Fruit fly (Drosophila melanogaster) whole organism, embryonic: ENCODE measurements around the gene CG34310.

Experiments
- CG10462 ChIP-seq: fragments of 200-800 bp; sonication (Bioruptor generic); optimal IDR thresholded peaks from 2 replicates; lab custom pipeline; 2016; ENCODE audit warnings: missing biosample characterization, missing genetic modification characterization
- CG10543 ChIP-seq: fragments of 200-800 bp; sonication (Bioruptor generic); optimal IDR thresholded peaks from 3 replicates; lab custom pipeline; 2017; ENCODE audit warnings: missing biosample characterization, mild to moderate bottlenecking, missing genetic modification characterization, moderate library complexity
- CG12104 ChIP-seq: fragments of 200-800 bp; sonication (Bioruptor generic); optimal IDR thresholded peaks from 3 replicates; lab custom pipeline; 2016; ENCODE audit warnings: missing biosample characterization, missing genetic modification characterization
- CG12155 ChIP-seq: fragments of 200-800 bp; sonication (Bioruptor generic); optimal IDR thresholded peaks from 3 replicates; lab custom pipeline; 2016; ENCODE audit warnings: missing biosample characterization, missing genetic modification characterization
- CG1233 ChIP-seq: fragments of 200-800 bp; sonication (Bioruptor generic); optimal IDR thresholded peaks from 4 replicates; lab custom pipeline; 2018; ENCODE audit warnings: missing biosample characterization, mild to moderate bottlenecking, missing genetic modification characterization
- CG12769 ChIP-seq: fragments of 200-800 bp; sonication (Bioruptor generic); optimal IDR thresholded peaks from 2 replicates; lab custom pipeline; 2019; ENCODE audit warnings: missing biosample characterization, mild to moderate bottlenecking, missing genetic modification characterization, moderate library complexity
- CG17359 ChIP-seq: fragments of 200-800 bp; sonication (Bioruptor generic); optimal IDR thresholded peaks from 3 replicates; lab custom pipeline; 2018; ENCODE audit warnings: missing biosample characterization, mild to moderate bottlenecking, missing genetic modification characterization, moderate library complexity
- CG18011 ChIP-seq: fragments of 200-800 bp; sonication (Bioruptor generic); optimal IDR thresholded peaks from 2 replicates; lab custom pipeline; 2017; ENCODE audit warnings: missing biosample characterization, missing genetic modification characterization, mild to moderate bottlenecking, moderate library complexity, missing genotype
- CG18619 ChIP-seq: fragments of 200-800 bp; sonication (Bioruptor generic); optimal IDR thresholded peaks from 3 replicates; lab custom pipeline; 2017; ENCODE audit warnings: missing biosample characterization, mild to moderate bottlenecking, missing genetic modification characterization
- CG2678 ChIP-seq: fragments of 200-800 bp; sonication (Bioruptor generic); optimal IDR thresholded peaks from 3 replicates; lab custom pipeline; 2019; ENCODE audit warnings: missing biosample characterization, mild to moderate bottlenecking, missing genetic modification characterization, moderate library complexity
- CG31224 ChIP-seq: fragments of 200-800 bp; sonication (Bioruptor generic); IDR thresholded peaks from 2 replicates; pipeline ENCODE4 v1.3.6; 2022; ENCODE audit warnings: missing biosample characterization, missing genetic modification characterization
- CG32767 ChIP-seq: fragments of 200-800 bp; sonication (Bioruptor generic); IDR thresholded peaks from 2 replicates; pipeline ENCODE4 v1.3.6; 2022; ENCODE audit warnings: missing biosample characterization, missing genetic modification characterization
- CG4282 ChIP-seq: fragments of 200-800 bp; sonication (Bioruptor generic); optimal IDR thresholded peaks from 2 replicates; lab custom pipeline; 2016; ENCODE audit warnings: missing biosample characterization, missing genetic modification characterization
- CG6765 ChIP-seq: fragments of 200-800 bp; sonication (Bioruptor generic); optimal IDR thresholded peaks from 3 replicates; lab custom pipeline; 2017; ENCODE audit warnings: missing biosample characterization, mild to moderate bottlenecking, missing genetic modification characterization
- CG7786 ChIP-seq: fragments of 200-800 bp; sonication (Bioruptor generic); optimal IDR thresholded peaks from 2 replicates; lab custom pipeline; 2016; ENCODE audit warnings: missing biosample characterization, missing genetic modification characterization
- CG8281 ChIP-seq: fragments of 200-800 bp; sonication (Bioruptor generic); optimal IDR thresholded peaks from 2 replicates; lab custom pipeline; 2018; ENCODE audit warnings: missing biosample characterization, mild to moderate bottlenecking, missing genetic modification characterization, moderate library complexity
- CG8924 ChIP-seq: fragments of 200-800 bp; optimal IDR thresholded peaks from 3 replicates; lab custom pipeline; 2019; ENCODE audit warnings: missing biosample characterization, mild to moderate bottlenecking, missing genetic modification characterization, moderate library complexity
- CTCF ChIP-seq: fragments of 200-800 bp; sonication (Bioruptor generic); optimal IDR thresholded peaks from 2 replicates; lab custom pipeline; 2017; ENCODE audit warnings: missing biosample characterization, mild to moderate bottlenecking, missing genetic modification characterization, moderate library complexity
- Ets97D ChIP-seq: fragments of 200-800 bp; sonication (Bioruptor generic); optimal IDR thresholded peaks from 3 replicates; lab custom pipeline; 2016; ENCODE audit warnings: missing biosample characterization, missing genetic modification characterization
- HLH54F ChIP-seq: fragments of 200-800 bp; sonication (Bioruptor generic); optimal IDR thresholded peaks from 3 replicates; lab custom pipeline; 2016; ENCODE audit warnings: missing biosample characterization, missing genetic modification characterization
- HLHmδ ChIP-seq: fragments of 200-800 bp; sonication (Bioruptor generic); optimal IDR thresholded peaks from 2 replicates; lab custom pipeline; 2018; ENCODE audit warnings: missing biosample characterization, mild to moderate bottlenecking, missing genetic modification characterization, moderate library complexity
- Hsf ChIP-seq: fragments of 200-800 bp; sonication (Bioruptor generic); optimal IDR thresholded peaks from 3 replicates; lab custom pipeline; 2016; ENCODE audit warnings: missing biosample characterization, missing genetic modification characterization
- Sox102F ChIP-seq: fragments of 200-800 bp; sonication (Bioruptor generic); optimal IDR thresholded peaks from 2 replicates; lab custom pipeline; 2018; ENCODE audit warnings: missing biosample characterization, mild to moderate bottlenecking, missing genetic modification characterization, moderate library complexity
- Stat92E ChIP-seq, 3 experiments: fragments of >200 bp in 2 of 3; fragments of 200-800 bp in 1 of 3; sonication (Bioruptor generic) in 1 of 3; optimal IDR thresholded peaks; 2 replicates each; lab custom pipeline; 2017 to 2019; ENCODE audit warnings: missing biosample characterization in 3 of 3, missing genetic modification characterization in 3 of 3, mild to moderate bottlenecking in 1 of 3, moderate library complexity in 1 of 3
- az2 ChIP-seq: fragments of 200-800 bp; sonication (Bioruptor generic); optimal IDR thresholded peaks from 3 replicates; lab custom pipeline; 2016; ENCODE audit warnings: missing biosample characterization, missing genetic modification characterization
- bowl ChIP-seq: fragments of 200-800 bp; sonication (Bioruptor generic); IDR thresholded peaks from 2 replicates; pipeline ENCODE4 v1.3.6; 2022; ENCODE audit warnings: missing biosample characterization, missing genetic modification characterization
- caup ChIP-seq: fragments of 200-800 bp; sonication (Bioruptor generic); optimal IDR thresholded peaks from 3 replicates; lab custom pipeline; 2017; ENCODE audit warnings: missing biosample characterization, mild to moderate bottlenecking, missing genetic modification characterization, moderate library complexity; ENCODE audit not compliant: severe bottlenecking
- da ChIP-seq: fragments of 200-800 bp; sonication (Bioruptor generic); optimal IDR thresholded peaks from 2 replicates; lab custom pipeline; 2016; ENCODE audit warnings: missing biosample characterization, missing genetic modification characterization
- dmrt99B ChIP-seq: fragments of 200-800 bp; sonication (Bioruptor generic); optimal IDR thresholded peaks from 2 replicates; lab custom pipeline; 2018; ENCODE audit warnings: missing biosample characterization, mild to moderate bottlenecking, missing genetic modification characterization, moderate library complexity
- fd64A ChIP-seq: fragments of 200-800 bp; sonication (Bioruptor generic); optimal IDR thresholded peaks from 3 replicates; lab custom pipeline; 2018; ENCODE audit warnings: missing biosample characterization, mild to moderate bottlenecking, missing genetic modification characterization
- gsb ChIP-seq: fragments of 200-800 bp; sonication (Bioruptor generic); IDR thresholded peaks from 2 replicates; pipeline ENCODE4 v1.3.6; 2022; ENCODE audit warnings: missing biosample characterization, missing genetic modification characterization
- hb ChIP-seq: fragments of 200-800 bp; sonication (Bioruptor generic); IDR thresholded peaks from 3 replicates; pipeline ENCODE4 v1.3.6; 2022; ENCODE audit warnings: missing biosample characterization, missing genetic modification characterization; ENCODE audit not compliant: partially characterized antibody
- kni ChIP-seq: fragments of 200-800 bp; sonication (Bioruptor generic); optimal IDR thresholded peaks from 3 replicates; lab custom pipeline; 2017; ENCODE audit warnings: mild to moderate bottlenecking, missing biosample characterization, missing genetic modification reagents, missing genetic modification characterization
- lbe ChIP-seq: fragments of 200-800 bp; sonication (Bioruptor generic); optimal IDR thresholded peaks from 2 replicates; lab custom pipeline; 2016; ENCODE audit warnings: missing biosample characterization, mild to moderate bottlenecking, missing genetic modification characterization
- lmd ChIP-seq: fragments of 200-800 bp; sonication (Bioruptor generic); IDR thresholded peaks from 2 replicates; pipeline ENCODE4 v1.3.6; 2022; ENCODE audit warnings: missing biosample characterization, missing genetic modification characterization
- lola ChIP-seq, 3 experiments: fragments of >200 bp in 2 of 3; fragments of 200-800 bp in 1 of 3; sonication (Bioruptor generic) in 1 of 3; optimal IDR thresholded peaks; 2 replicates each; lab custom pipeline; 2017 to 2019; ENCODE audit warnings: missing biosample characterization in 3 of 3, missing genetic modification characterization in 3 of 3, mild to moderate bottlenecking in 1 of 3, moderate library complexity in 1 of 3
- mirr ChIP-seq: fragments of 200-800 bp; sonication (Bioruptor generic); optimal IDR thresholded peaks from 3 replicates; lab custom pipeline; 2018; ENCODE audit warnings: missing biosample characterization, mild to moderate bottlenecking, missing genetic modification characterization
- pan ChIP-seq, 4 experiments: fragments of >200 bp in 3 of 4; fragments of 200-800 bp in 1 of 4; sonication (Bioruptor generic) in 1 of 4; optimal IDR thresholded peaks in 3 of 4; IDR thresholded peaks in 1 of 4; 2 replicates each; pipeline versions ENCODE4 v1.3.6 to Lab custom; 2017 to 2022; ENCODE audit warnings: missing biosample characterization in 2 of 4, missing genetic modification characterization in 2 of 4, mixed read lengths in 1 of 4
- pnt ChIP-seq: fragments of 200-800 bp; sonication (Bioruptor generic); optimal IDR thresholded peaks from 3 replicates; lab custom pipeline; 2016; ENCODE audit warnings: missing biosample characterization, missing genetic modification characterization
- scrt ChIP-seq: fragments of 200-800 bp; sonication (Bioruptor generic); optimal IDR thresholded peaks from 2 replicates; lab custom pipeline; 2018; ENCODE audit warnings: missing biosample characterization, mild to moderate bottlenecking, missing genetic modification characterization, moderate library complexity
- sd ChIP-seq: fragments of 200-800 bp; sonication (Bioruptor generic); optimal IDR thresholded peaks from 3 replicates; lab custom pipeline; 2018; ENCODE audit warnings: missing biosample characterization, mild to moderate bottlenecking, missing genetic modification characterization, moderate library complexity
- sob ChIP-seq: fragments of 200-800 bp; sonication (Bioruptor generic); IDR thresholded peaks from 2 replicates; pipeline ENCODE4 v1.3.6; 2022; ENCODE audit warnings: missing biosample characterization, missing genetic modification characterization
- sr ChIP-seq: fragments of 200-800 bp; sonication (Bioruptor generic); IDR thresholded peaks from 3 replicates; pipeline ENCODE4 v1.3.6; 2022; ENCODE audit warnings: missing biosample characterization, missing genetic modification characterization
- tgo ChIP-seq: fragments of 200-800 bp; sonication (Bioruptor generic); IDR thresholded peaks from 3 replicates; pipeline ENCODE4 v1.3.6; 2022; ENCODE audit warnings: missing biosample characterization, missing genetic modification characterization
- tna ChIP-seq: fragments of 200-800 bp; sonication (Bioruptor generic); IDR thresholded peaks from 2 replicates; pipeline ENCODE4 v1.3.6; 2022; ENCODE audit warnings: missing biosample characterization, missing genetic modification characterization; ENCODE audit not compliant: partially characterized antibody
- wek ChIP-seq: fragments of 200-800 bp; sonication (Bioruptor generic); optimal IDR thresholded peaks from 3 replicates; lab custom pipeline; 2018; ENCODE audit warnings: missing biosample characterization, mild to moderate bottlenecking, missing genetic modification characterization, moderate library complexity
- zf30C ChIP-seq: fragments of 200-800 bp; sonication (Bioruptor generic); optimal IDR thresholded peaks from 3 replicates; lab custom pipeline; 2018; ENCODE audit warnings: missing biosample characterization, mild to moderate bottlenecking, missing genetic modification characterization
- zfh1 ChIP-seq: fragments of 200-800 bp; sonication (Bioruptor generic); IDR thresholded peaks from 3 replicates; pipeline ENCODE4 v1.3.6; 2022; ENCODE audit warnings: missing biosample characterization, missing genetic modification characterization

CG34310 gene

dm6 chr2L:6644421-6645059 lies 18.9 kb upstream of the CG34310 start (continued):
- TF ChIP-seq lbe (GFP tag; lab: Kevin White, UChicago) (peak; percentile 41), CG1233 (GFP tag; lab: Kevin White, UChicago) (no peak), CG12104 (no peak), az2 (GFP tag; lab: Kevin White, UChicago) (no peak), CG4282 (no peak), gsb (GFP tag; lab: Robert Waterston, UW) (no peak), pnt (GFP tag; lab: Kevin White, UChicago) (no peak), CG10543 (peak; percentile 25), sd (tag; lab: Kevin White, UChicago) (peak; percentile 65), HLHmδ (GFP tag; lab: Kevin White, UChicago) (no peak), zf30C (no peak), CG31224 (GFP tag; lab: Robert Waterston, UW) (no peak), hb (no peak), HLH54F (GFP tag; lab: Kevin White, UChicago) (no peak), kni (peak; percentile 5), lola (GFP tag; optimal IDR thresholded peaks at IDR 0.05; lab: Kevin White, UChicago) (no peak), pan (optimal IDR thresholded peaks at IDR 0.05; lab: Kevin White, UChicago) (no peak), pan (GFP tag; optimal IDR thresholded peaks at IDR 0.05 in 1 of 2, IDR thresholded peaks at IDR 0.05 in 1 of 2) (no peak), mirr (peak; percentile 8)

- TF ChIP-seq CG12769 (tag; lab: Kevin White, UChicago) (peak; percentile 98), da (peak; percentile 97), CG8924 (tag; lab: Kevin White, UChicago) (peak; percentile 99), tna (GFP tag; lab: Robert Waterston, UW) (0 out of 2 replicates have a peak, but pooled peaks have one; percentile 24), wek (GFP tag; lab: Kevin White, UChicago) (peak; percentile 96), CG2678 (tag; lab: Kevin White, UChicago) (peak; percentile 99), bowl (peak; percentile 95), CG18619 (peak; percentile 97), Sox102F (peak; percentile 99), sr (GFP tag; lab: Robert Waterston, UW) (peak; percentile 90), Stat92E (GFP tag; optimal IDR thresholded peaks at IDR 0.05; lab: Kevin White, UChicago) (peak in 1 of 3 experiments; percentile 94), CG12155 (GFP tag; lab: Kevin White, UChicago) (peak; percentile 95), dmrt99B (tag; lab: Kevin White, UChicago) (peak; percentile 99), tgo (GFP tag; lab: Robert Waterston, UW) (peak; percentile 98), CG8281 (tag; lab: Kevin White, UChicago) (peak; percentile 92), HLHmδ (GFP tag; lab: Kevin White, UChicago) (no peak), sob (GFP tag; lab: Robert Waterston, UW) (peak; percentile 96), scrt (GFP tag; lab: Kevin White, UChicago) (peak; percentile 89), CG10462 (peak; percentile 98), CG17359 (tag; lab: Kevin White, UChicago) (peak; percentile 99), CTCF (peak; percentile 78), CG32767 (GFP tag; lab: Robert Waterston, UW) (peak; percentile 98), caup (GFP tag; lab: Kevin White, UChicago) (peak; percentile 97), CG18011 (GFP tag; lab: Kevin White, UChicago) (peak; percentile 91), CG6765 (GFP tag; lab: Kevin White, UChicago) (peak; percentile 97), lmd (GFP tag; lab: Robert Waterston, UW) (peak; percentile 97), zfh1 (GFP tag; lab: Robert Waterston, UW) (peak; percentile 98), Hsf (peak; percentile 99), CG7786 (GFP tag; lab: Kevin White, UChicago) (peak; percentile 98), Ets97D (GFP tag; lab: Kevin White, UChicago) (peak; percentile 94), fd64A (peak; percentile 97)
Observed at dm6 chr2L:6647103-6647711, 16.3 kb upstream of the CG34310 start.
